Worm (Caenorhabditis elegans) whole organism, dauer: ENCODE data around the gene C30H6.9.

Source experiments
- unc-62 ChIP-seq: sonication (generic microtip); optimal IDR thresholded peaks from 2 replicates; lab custom pipeline; 2017; ENCODE audit warnings: missing biosample characterization, missing genetic modification reagents, missing genetic modification characterization

The C30H6.9 gene

ce11 chrIV:17380061-17380680, at the start of gene C30H6.9, which contains the start of gene dlat-2:
C30H6.9 (minus strand) TSS chrIV:17380170.
dlat-2 (plus strand) TSS chrIV:17380626.
- no peak for TF ChIP-seq unc-62

ce11 chrIV:17427423-17427822, 47.5 kb upstream of the C30H6.9 start, which contains the start of gene C06A12.3:
C06A12.3 (plus strand) TSS chrIV:17427723.
- TF ChIP-seq unc-62, result no peak

- TF ChIP-seq unc-62, result no peak
Measured at ce11 chrIV:17426970-17427369, 47.0 kb upstream of the C30H6.9 start.

ce11 chrIV:17417723-17418122, 37.8 kb upstream of the C30H6.9 start, which contains the start of gene npr-26:
npr-26 (minus strand) TSS chrIV:17417823.
- no peak for TF ChIP-seq unc-62

- no peak for TF ChIP-seq unc-62
Measured at ce11 chrIV:17413343-17413742, 33.4 kb upstream of the C30H6.9 start.

- TF ChIP-seq unc-62, result no peak
Measured at ce11 chrIV:17407491-17407890, 27.5 kb upstream of the C30H6.9 start, which contains the start of gene T02D1.9. T02D1.9 (minus strand) TSS chrIV:17407591.

- TF ChIP-seq unc-62, result no peak
Measured at ce11 chrIV:17407025-17407424, 27.1 kb upstream of the C30H6.9 start, which contains the start of gene T02D1.7. T02D1.7 (minus strand) TSS chrIV:17407125.

ce11 chrIV:17406119-17406518, 26.1 kb upstream of the C30H6.9 start:
- no peak for TF ChIP-seq unc-62

- no peak for TF ChIP-seq unc-62
Measured at ce11 chrIV:17405530-17405929, 25.6 kb upstream of the C30H6.9 start, which contains the start of gene pmp-4. pmp-4 (minus strand) TSS chrIV:17405630.

ce11 chrIV:17399455-17399854, 19.5 kb upstream of the C30H6.9 start, which contains the start of gene T02D1.4:
T02D1.4 (plus strand) TSS chrIV:17399755.
- TF ChIP-seq unc-62, result no peak

ce11 chrIV:17395910-17396309, 15.9 kb upstream of the C30H6.9 start, which contains the start of gene sru-15:
sru-15 (plus strand) TSS chrIV:17396210.
- TF ChIP-seq unc-62, result no peak

ce11 chrIV:17387442-17387967, 7.5 kb upstream of the C30H6.9 start, which contains the start of gene T02D1.8:
T02D1.8 (minus strand) TSS chrIV:17387492.
- TF ChIP-seq unc-62, result no peak

- TF ChIP-seq unc-62, result no peak
Measured at ce11 chrIV:17383046-17383445, 3.1 kb upstream of the C30H6.9 start, which contains the start of gene C30H6.12. C30H6.12 (plus strand) TSS chrIV:17383346.

- TF ChIP-seq unc-62, result no peak
Measured at ce11 chrIV:17382029-17382428, 2.1 kb upstream of the C30H6.9 start, which contains the start of gene C30H6.8. C30H6.8 (plus strand) TSS chrIV:17382329.

ce11 chrIV:17376127-17376526, 3.8 kb downstream of the C30H6.9 start, which contains the start of gene haf-1:
haf-1 (plus strand) TSS chrIV:17376427.
- no peak for TF ChIP-seq unc-62

- no peak for TF ChIP-seq unc-62
Measured at ce11 chrIV:17371469-17371868, 8.5 kb downstream of the C30H6.9 start, which contains the start of gene C30H6.5. C30H6.5 (plus strand) TSS chrIV:17371769.

ce11 chrIV:17368292-17368691, 11.7 kb downstream of the C30H6.9 start, which contains the start of gene trh-1:
trh-1 (plus strand) TSS chrIV:17368592.
- TF ChIP-seq unc-62, result no peak

- no peak for TF ChIP-seq unc-62
Measured at ce11 chrIV:17367294-17367693, 12.7 kb downstream of the C30H6.9 start, which contains the start of gene zipt-17. zipt-17 (minus strand) TSS chrIV:17367394.
